ENCODE assay signal across 1 fruit fly cellular context in the genomic region with DNA sequence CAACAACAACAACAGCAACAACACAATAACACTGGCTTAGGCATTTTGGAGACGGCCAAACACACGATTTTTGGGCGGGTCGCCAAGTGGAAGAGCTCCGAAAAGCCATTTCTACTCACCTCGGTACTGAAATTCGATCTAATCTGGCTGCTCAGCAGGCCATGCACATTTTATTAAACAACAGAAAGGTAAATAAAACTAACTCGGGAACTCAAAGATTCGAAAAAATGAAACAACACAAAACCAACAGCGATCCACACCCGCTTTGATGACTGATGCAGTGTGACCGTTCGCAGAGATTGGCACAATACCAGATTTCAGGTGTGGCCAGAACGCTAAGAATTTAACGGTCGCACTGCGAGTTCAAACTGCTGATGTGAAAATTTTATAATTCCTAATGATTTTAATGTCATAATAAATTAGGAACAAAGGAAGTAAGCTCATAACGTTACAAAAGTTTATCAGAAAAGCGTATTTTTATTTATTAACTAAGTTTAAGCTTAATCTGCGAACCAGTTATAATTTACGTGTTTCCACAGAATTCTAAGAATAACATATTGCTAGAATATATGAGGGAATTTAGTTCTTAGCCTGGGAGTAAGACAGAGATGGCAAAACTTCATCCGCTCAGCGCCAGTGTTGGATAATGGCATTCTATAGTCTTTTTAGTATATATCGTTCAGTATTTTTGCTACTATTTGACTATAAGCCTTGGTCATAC.
TF ChIP-seq lines count a peak whose summit lies in the region.

TSS of gene Mcr (minus strand) at position 291 of the 721 bp plus-strand sequence.

TF ChIP-seq in whole organism, embryonic, 481 proteins besides CTCF, POLR2A, EP300 and RAD21 (continued from another document):
- TF ChIP-seq CG42726 (GFP tag; IDR thresholded peaks at IDR 0.05; lab: Robert Waterston, UW; ENCODE audit: partially characterized antibody) (peak; percentile 34; the same call in 1 of the 2 replicates), Dll (GFP tag; IDR thresholded peaks at IDR 0.05; lab: Robert Waterston, UW; ENCODE audit: partially characterized antibody) (peak; percentile 56; the same call in 3 of the 4 replicates), CG6791 (GFP tag; IDR thresholded peaks at IDR 0.05; lab: Robert Waterston, UW; ENCODE audit: partially characterized antibody) (peak; percentile 36; the same call in 2 of the 3 replicates), CG13624 (GFP tag; optimal IDR thresholded peaks at IDR 0.05; lab: Kevin White, UChicago) (peak; percentile 45), CG7786 (GFP tag; optimal IDR thresholded peaks at IDR 0.05; lab: Kevin White, UChicago) (peak; percentile 11), Hsf (GFP tag; optimal IDR thresholded peaks at IDR 0.05; lab: Kevin White, UChicago) (peak; percentile 19), slbo (GFP tag; IDR thresholded peaks at IDR 0.05; lab: Robert Waterston, UW) (no peak), bbx (GFP tag; IDR thresholded peaks at IDR 0.05; lab: Robert Waterston, UW; ENCODE audit: partially characterized antibody) (peak; percentile 12; the same call in 1 of the 2 replicates), Sry-β (GFP tag; optimal IDR thresholded peaks at IDR 0.05; lab: Kevin White, UChicago) (peak; percentile 23), CG12659 (GFP tag; optimal IDR thresholded peaks at IDR 0.05; lab: Kevin White, UChicago) (peak; percentile 62), Abd-B (GFP tag; optimal IDR thresholded peaks at IDR 0.05; lab: Kevin White, UChicago) (peak; percentile 49), nerfin-1 (tag; optimal IDR thresholded peaks at IDR 0.05; lab: Kevin White, UChicago) (peak; percentile 73), CrebB (tag; optimal IDR thresholded peaks at IDR 0.05; lab: Kevin White, UChicago) (no peak), CG10565 (GFP tag; optimal IDR thresholded peaks at IDR 0.05; lab: Kevin White, UChicago) (no peak), slp2 (GFP tag; optimal IDR thresholded peaks at IDR 0.05; lab: Kevin White, UChicago) (peak; percentile 2), tgo (GFP tag; IDR thresholded peaks at IDR 0.05; lab: Robert Waterston, UW) (no peak), CG6654 (GFP tag; optimal IDR thresholded peaks at IDR 0.05; lab: Kevin White, UChicago) (no peak), CG9932 (GFP tag; IDR thresholded peaks at IDR 0.05; lab: Robert Waterston, UW) (peak; percentile 52; the same call in 1 of the 2 replicates), CG14441 (GFP tag; IDR thresholded peaks at IDR 0.05; lab: Robert Waterston, UW) (0 out of 2 replicates have a peak, but pooled peaks have one; percentile 12), CG9797 (GFP tag; optimal IDR thresholded peaks at IDR 0.05; lab: Kevin White, UChicago) (peak; percentile 93), Drgx (GFP tag; IDR thresholded peaks at IDR 0.05; lab: Robert Waterston, UW) (peak; percentile 21; the same call in 1 of the 2 replicates), Ets97D (GFP tag; optimal IDR thresholded peaks at IDR 0.05; lab: Kevin White, UChicago) (peak; percentile 75), pita (GFP tag; optimal IDR thresholded peaks at IDR 0.05; lab: Kevin White, UChicago) (no peak), CoRest (tag; optimal IDR thresholded peaks at IDR 0.05; lab: Kevin White, UChicago) (peak; percentile 54), H2.0 (GFP tag; IDR thresholded peaks at IDR 0.05; lab: Robert Waterston, UW) (0 out of 2 replicates have a peak, but pooled peaks have one; percentile 2), CG10267 (tag; optimal IDR thresholded peaks at IDR 0.05; lab: Kevin White, UChicago) (peak; percentile 93), vvl (GFP tag; IDR thresholded peaks at IDR 0.05; lab: Robert Waterston, UW) (0 out of 2 replicates have a peak, but pooled peaks have one; percentile 26), tio (GFP tag; optimal IDR thresholded peaks at IDR 0.05; lab: Kevin White, UChicago) (no peak), CG12104 (GFP tag; optimal IDR thresholded peaks at IDR 0.05; lab: Kevin White, UChicago) (peak; percentile 26), CG10321 (GFP tag; IDR thresholded peaks at IDR 0.05; lab: Robert Waterston, UW) (peak; percentile 53; the same call in 1 of the 2 replicates), CG13287 (GFP tag; IDR thresholded peaks at IDR 0.05; lab: Robert Waterston, UW; ENCODE audit: partially characterized antibody) (peak; percentile 65; the same call in 1 of the 2 replicates), Taf1 (GFP tag; IDR thresholded peaks at IDR 0.05; lab: Robert Waterston, UW) (no peak), sisA (GFP tag; IDR thresholded peaks at IDR 0.05; lab: Robert Waterston, UW) (0 out of 2 replicates have a peak, but pooled peaks have one; percentile 26), dpn (GFP tag; optimal IDR thresholded peaks at IDR 0.05; lab: Kevin White, UChicago) (peak in 1 of 2 experiments; percentile 41), CG31441 (GFP tag; IDR thresholded peaks at IDR 0.05; lab: Robert Waterston, UW) (peak; percentile 12; the same call in 1 of the 2 replicates), grau (tag; optimal IDR thresholded peaks at IDR 0.05; lab: Kevin White, UChicago) (peak; percentile 7), Sry-δ (GFP tag; optimal IDR thresholded peaks at IDR 0.05; lab: Kevin White, UChicago) (peak; percentile 86), MBD-R2 (GFP tag; IDR thresholded peaks at IDR 0.05; lab: Robert Waterston, UW) (peak; percentile 8), amos (GFP tag; IDR thresholded peaks at IDR 0.05; lab: Robert Waterston, UW; ENCODE audit: partially characterized antibody) (peak; percentile 67; the same call in 1 of the 2 replicates), Bdp1 (GFP tag; optimal IDR thresholded peaks at IDR 0.05; lab: Kevin White, UChicago) (no peak), Dp (GFP tag; optimal IDR thresholded peaks at IDR 0.05; lab: Kevin White, UChicago) (peak; percentile 37), Lhr (GFP tag; optimal IDR thresholded peaks at IDR 0.05; lab: Kevin White, UChicago) (peak; percentile 82), Myb (GFP tag; optimal IDR thresholded peaks at IDR 0.05; lab: Kevin White, UChicago) (peak; percentile 98), CG16813 (GFP tag; IDR thresholded peaks at IDR 0.05; lab: Robert Waterston, UW; ENCODE audit: partially characterized antibody) (peak; percentile 67), Nf-YC (tag; optimal IDR thresholded peaks at IDR 0.05; lab: Kevin White, UChicago) (peak; percentile 1), ssp (GFP tag; IDR thresholded peaks at IDR 0.05; lab: Robert Waterston, UW) (peak; percentile 29; the same call in 1 of the 2 replicates), seq (GFP tag; IDR thresholded peaks at IDR 0.05; lab: Robert Waterston, UW) (peak; percentile 15; the same call in 1 of the 2 replicates), CG2120 (GFP tag; optimal IDR thresholded peaks at IDR 0.05; lab: Kevin White, UChicago) (peak; percentile 51), lov (optimal IDR thresholded peaks at IDR 0.05; lab: Kevin White, UChicago) (no peak), lov (GFP tag; IDR thresholded peaks at IDR 0.05; lab: Robert Waterston, UW) (0 out of 3 replicates have a peak, but pooled peaks have one; percentile 36), CG1603 (tag; optimal IDR thresholded peaks at IDR 0.05; lab: Kevin White, UChicago) (peak; percentile 11), NK7.1 (GFP tag; optimal IDR thresholded peaks at IDR 0.05; lab: Kevin White, UChicago) (peak; percentile 1), Pdp1 (GFP tag; optimal IDR thresholded peaks at IDR 0.05; lab: Kevin White, UChicago) (peak in 1 of 2 experiments; percentile 42), Atf-2 (GFP tag; optimal IDR thresholded peaks at IDR 0.05; lab: Kevin White, UChicago) (peak; percentile 7), Dip3 (GFP tag; optimal IDR thresholded peaks at IDR 0.05; lab: Kevin White, UChicago) (peak; percentile 26), gcm2 (GFP tag; optimal IDR thresholded peaks at IDR 0.05; lab: Kevin White, UChicago) (peak; percentile 21), phol (tag; optimal IDR thresholded peaks at IDR 0.05; lab: Kevin White, UChicago) (peak; percentile 50), CG34422 (GFP tag; IDR thresholded peaks at IDR 0.05; lab: Robert Waterston, UW) (peak; percentile 13; the same call in 1 of the 3 replicates), zfh2 (GFP tag; optimal IDR thresholded peaks at IDR 0.05; lab: Kevin White, UChicago) (peak; percentile 11), Hmx (GFP tag; optimal IDR thresholded peaks at IDR 0.05; lab: Kevin White, UChicago) (no peak)
